Worm (Caenorhabditis elegans) whole organism, L4 larva: ENCODE data around the gene taap-1.

Experiments used
- F37D6.2 ChIP-seq: sonication (generic microtip); optimal IDR thresholded peaks from 2 replicates; lab custom pipeline; 2016; ENCODE audit warnings: mild to moderate bottlenecking, missing genetic modification characterization, missing compliant biosample characterization
- Y105C5A.15 ChIP-seq: fragments of 200-800 bp; sonication (Bioruptor generic); IDR thresholded peaks from 2 replicates; pipeline ENCODE4 v1.3.6; 2022; ENCODE audit warnings: missing genetic modification characterization, missing compliant biosample characterization
- dpl-1 ChIP-seq: fragments of 150-350 bp; optimal IDR thresholded peaks from 2 replicates; lab custom pipeline; 2014; ENCODE audit warnings: missing biosample characterization, missing genetic modification reagents, missing genetic modification characterization
- hlh-30 ChIP-seq: sonication (generic microtip); optimal IDR thresholded peaks from 2 replicates; lab custom pipeline; 2017; ENCODE audit warnings: antibody characterized with exemption, mild to moderate bottlenecking, missing genetic modification characterization, missing compliant biosample characterization; ENCODE audit not compliant: insufficient read depth
- hmg-1.1 ChIP-seq: fragments of 200-800 bp; sonication (Bioruptor generic); IDR thresholded peaks from 2 replicates; pipeline ENCODE4 v1.3.6; 2022; ENCODE audit warnings: missing genetic modification reagents, missing genetic modification characterization, missing compliant biosample characterization
- nhr-28 ChIP-seq: fragments of 150-350 bp; optimal IDR thresholded peaks from 2 replicates; lab custom pipeline; 2014; ENCODE audit warnings: missing biosample characterization, missing genetic modification characterization
- tra-1 ChIP-seq: fragments of 200-800 bp; sonication (Bioruptor generic); IDR thresholded peaks from 2 replicates; pipeline ENCODE4 v1.3.6; 2022; ENCODE audit warnings: missing genetic modification reagents, missing genetic modification characterization, missing compliant biosample characterization
- unc-39 ChIP-seq: sonication (generic microtip); optimal IDR thresholded peaks from 2 replicates; lab custom pipeline; 2017; ENCODE audit warnings: missing biosample characterization, missing genetic modification characterization
- ztf-7 ChIP-seq: fragments of 150-350 bp; optimal IDR thresholded peaks from 2 replicates; lab custom pipeline; 2014; ENCODE audit warnings: missing biosample characterization, missing genetic modification characterization

DNA sequence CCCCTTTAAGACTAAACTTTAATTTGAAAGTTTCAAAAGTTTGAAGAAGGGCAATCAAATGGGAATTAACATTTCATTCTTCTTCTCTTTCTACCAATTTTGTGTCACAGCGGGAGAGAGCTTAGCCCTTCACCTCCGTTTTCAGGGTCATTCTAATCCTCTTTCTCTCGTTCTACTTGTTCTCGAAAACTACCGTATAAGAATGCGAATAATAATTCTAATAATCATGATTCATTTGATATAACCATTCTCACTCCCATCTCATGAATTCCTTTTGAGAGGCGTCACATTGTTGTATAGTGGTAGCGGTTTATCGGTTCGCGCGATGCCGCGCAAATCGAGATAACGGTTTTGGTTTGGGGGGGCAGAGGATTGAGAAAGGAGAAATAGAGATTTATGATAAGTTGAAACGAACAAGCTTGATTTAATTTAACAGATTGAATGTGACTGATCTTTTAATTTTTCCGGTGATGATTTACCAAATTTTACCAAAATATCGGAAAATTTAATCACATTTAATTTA, 45.6 kb upstream of the taap-1 start:
- TF ChIP-seq ztf-7 (tag; lab: Kevin White, UChicago), result no peak
- TF ChIP-seq Y105C5A.15 (GFP tag; lab: Robert Waterston, UW), result no peak
- TF ChIP-seq hmg-1.1 (GFP tag; lab: Robert Waterston, UW), result 0 out of 2 replicates have a peak, but pooled peaks have one; percentile 31
- TF ChIP-seq hlh-30 (tag; lab: Kevin White, UChicago), result no peak
- no peak for TF ChIP-seq nhr-28 (tag; lab: Kevin White, UChicago)
- TF ChIP-seq F37D6.2 (tag; lab: Kevin White, UChicago), result no peak
- TF ChIP-seq unc-39 (tag; lab: Kevin White, UChicago), result no peak
- no peak for TF ChIP-seq tra-1 (GFP tag; lab: Robert Waterston, UW)
- TF ChIP-seq dpl-1 (GFP tag; lab: Kevin White, UChicago), result no peak
